Worm (Caenorhabditis elegans) whole organism, L3 larva: ENCODE measurements around the gene nlp-20.

Experiments used
- egl-27 ChIP-seq: sonication (generic microtip); optimal IDR thresholded peaks from 4 replicates; lab custom pipeline; 2017; ENCODE audit warnings: missing biosample characterization, missing genetic modification reagents, missing genetic modification characterization
- elt-1 ChIP-seq: fragments of 150-350 bp; optimal IDR thresholded peaks from 2 replicates; lab custom pipeline; 2014; ENCODE audit warnings: missing biosample characterization, missing genetic modification characterization
- elt-2 ChIP-seq: sonication (generic microtip); optimal IDR thresholded peaks from 2 replicates; lab custom pipeline; 2016; ENCODE audit warnings: missing genetic modification reagents, mild to moderate bottlenecking, missing genetic modification characterization, missing compliant biosample characterization
- fos-1 ChIP-seq: fragments of 150-350 bp; optimal IDR thresholded peaks from 2 replicates; lab custom pipeline; 2014; ENCODE audit warnings: missing biosample characterization, missing genetic modification characterization
- nhr-12 ChIP-seq: fragments of 150-350 bp; optimal IDR thresholded peaks from 2 replicates; lab custom pipeline; 2014; ENCODE audit warnings: missing biosample characterization, missing genetic modification characterization
- nhr-237 ChIP-seq: fragments of 150-350 bp; optimal IDR thresholded peaks from 2 replicates; lab custom pipeline; 2014; ENCODE audit warnings: missing biosample characterization, missing genetic modification characterization
- nhr-76 ChIP-seq: fragments of 150-350 bp; sonication (generic microtip); optimal IDR thresholded peaks from 5 replicates; lab custom pipeline; 2014; ENCODE audit warnings: missing biosample characterization, missing genetic modification characterization
- tbx-2 ChIP-seq: sonication (generic microtip); optimal IDR thresholded peaks from 2 replicates; lab custom pipeline; 2016; ENCODE audit warnings: mild to moderate bottlenecking, missing genetic modification characterization, missing compliant biosample characterization
- ztf-11 ChIP-seq: fragments of 150-350 bp; optimal IDR thresholded peaks from 2 replicates; lab custom pipeline; 2014; ENCODE audit warnings: missing biosample characterization, missing genetic modification characterization

- no peak for TF ChIP-seq nhr-12 (tag; lab: Kevin White, UChicago)
- no peak for TF ChIP-seq elt-1 (tag; lab: Kevin White, UChicago)
- no peak for TF ChIP-seq tbx-2 (tag; lab: Kevin White, UChicago)
- TF ChIP-seq nhr-237 (tag; lab: Kevin White, UChicago) = no peak
- TF ChIP-seq elt-2 (tag; lab: Kevin White, UChicago) = no peak
- no peak for TF ChIP-seq egl-27 (tag; lab: Kevin White, UChicago)
- TF ChIP-seq fos-1 (tag; lab: Kevin White, UChicago) = no peak
- no peak for TF ChIP-seq ztf-11
- no peak for TF ChIP-seq nhr-76
Measured at ce11 chrIV:7619261-7619660, 23.6 kb downstream of the nlp-20 start.
